Fruit fly (Drosophila melanogaster) whole organism, embryonic: ENCODE measurements around the gene fwd.

Experiments
- Atf3 ChIP-seq: fragments of 200-800 bp; sonication (Bioruptor generic); optimal IDR thresholded peaks from 3 replicates; lab custom pipeline; 2016; ENCODE audit warnings: missing biosample characterization, missing genetic modification characterization
- CG10959 ChIP-seq: fragments of 200-800 bp; sonication (Bioruptor generic); IDR thresholded peaks from 2 replicates; pipeline ENCODE4 v1.3.6; 2022; ENCODE audit warnings: missing biosample characterization, missing genetic modification characterization
- CG10979 ChIP-seq: fragments of 200-800 bp; sonication (Bioruptor generic); optimal IDR thresholded peaks from 2 replicates; lab custom pipeline; 2018; ENCODE audit warnings: missing biosample characterization, mild to moderate bottlenecking, missing genetic modification characterization, moderate library complexity
- CG11696 ChIP-seq: fragments of 200-800 bp; sonication (Bioruptor generic); IDR thresholded peaks from 2 replicates; pipeline ENCODE4 v1.3.6; 2022; ENCODE audit warnings: missing biosample characterization, missing genetic modification characterization
- CG12104 ChIP-seq: fragments of 200-800 bp; sonication (Bioruptor generic); optimal IDR thresholded peaks from 3 replicates; lab custom pipeline; 2016; ENCODE audit warnings: missing biosample characterization, missing genetic modification characterization
- CG1233 ChIP-seq: fragments of 200-800 bp; sonication (Bioruptor generic); optimal IDR thresholded peaks from 4 replicates; lab custom pipeline; 2018; ENCODE audit warnings: missing biosample characterization, mild to moderate bottlenecking, missing genetic modification characterization
- CG15696 ChIP-seq: fragments of 200-800 bp; sonication (Bioruptor generic); optimal IDR thresholded peaks from 2 replicates; lab custom pipeline; 2019; ENCODE audit warnings: missing biosample characterization, mild to moderate bottlenecking, missing genetic modification characterization, moderate library complexity
- CG16863 ChIP-seq: fragments of 200-800 bp; sonication (Bioruptor generic); optimal IDR thresholded peaks from 3 replicates; lab custom pipeline; 2016; ENCODE audit warnings: missing biosample characterization, missing genetic modification characterization
- CG17385 ChIP-seq: fragments of 200-800 bp; sonication (Bioruptor generic); optimal IDR thresholded peaks from 3 replicates; lab custom pipeline; 2018; ENCODE audit warnings: missing biosample characterization, mild to moderate bottlenecking, missing genetic modification characterization
- CG2129 ChIP-seq: fragments of 200-800 bp; sonication (Bioruptor generic); IDR thresholded peaks from 2 replicates; pipeline ENCODE4 v1.3.6; 2022; ENCODE audit warnings: missing biosample characterization, missing genetic modification characterization; ENCODE audit not compliant: partially characterized antibody
- CG2678 ChIP-seq: fragments of 200-800 bp; sonication (Bioruptor generic); optimal IDR thresholded peaks from 3 replicates; lab custom pipeline; 2019; ENCODE audit warnings: missing biosample characterization, mild to moderate bottlenecking, missing genetic modification characterization, moderate library complexity
- CG31388 ChIP-seq: fragments of 200-800 bp; sonication (Bioruptor generic); optimal IDR thresholded peaks from 2 replicates; lab custom pipeline; 2016; ENCODE audit warnings: missing biosample characterization, missing genetic modification characterization
- CG34376 ChIP-seq: fragments of 200-800 bp; sonication (Bioruptor generic); optimal IDR thresholded peaks from 2 replicates; lab custom pipeline; 2018; ENCODE audit warnings: missing biosample characterization, mild to moderate bottlenecking, missing genetic modification characterization
- CG4360 ChIP-seq: fragments of 200-800 bp; sonication (Bioruptor generic); IDR thresholded peaks from 2 replicates; pipeline ENCODE4 v1.3.6; 2022; ENCODE audit warnings: missing biosample characterization, missing genetic modification characterization
- CG6813 ChIP-seq: fragments of 200-800 bp; sonication (Bioruptor generic); optimal IDR thresholded peaks from 2 replicates; lab custom pipeline; 2017; ENCODE audit warnings: missing biosample characterization, missing genetic modification characterization, mild to moderate bottlenecking, moderate library complexity, missing genetic modification reagents
- CG7357 ChIP-seq: fragments of 200-800 bp; sonication (Bioruptor generic); IDR thresholded peaks from 3 replicates; pipeline ENCODE4 v1.3.6; 2022; ENCODE audit warnings: missing biosample characterization, missing genetic modification characterization
- CG7556 ChIP-seq: fragments of 200-800 bp; sonication (Bioruptor generic); optimal IDR thresholded peaks from 2 replicates; lab custom pipeline; 2017; ENCODE audit warnings: missing biosample characterization, mild to moderate bottlenecking, missing genetic modification characterization
- CG8290 ChIP-seq, 3 experiments: fragments of 200-800 bp; sonication (Bioruptor generic); optimal IDR thresholded peaks; 2 replicates each; lab custom pipeline; 2016 to 2019; ENCODE audit warnings: missing biosample characterization in 3 of 3, missing genetic modification characterization in 3 of 3, mild to moderate bottlenecking in 2 of 3, moderate library complexity in 1 of 3
- Dad ChIP-seq: fragments of 200-800 bp; sonication (Bioruptor generic); optimal IDR thresholded peaks from 3 replicates; lab custom pipeline; 2016; ENCODE audit warnings: missing biosample characterization, missing genetic modification characterization
- Drgx ChIP-seq: fragments of 200-800 bp; sonication (Bioruptor generic); IDR thresholded peaks from 2 replicates; pipeline ENCODE4 v1.3.6; 2022; ENCODE audit warnings: missing biosample characterization, missing genetic modification characterization
- Gsc ChIP-seq: fragments of 200-800 bp; sonication (Bioruptor generic); IDR thresholded peaks from 2 replicates; pipeline ENCODE4 v1.3.6; 2022; ENCODE audit warnings: missing biosample characterization, missing genetic modification characterization
- MBD-R2 ChIP-seq: fragments of 200-800 bp; sonication (Bioruptor generic); IDR thresholded peaks from 2 replicates; pipeline ENCODE4 v1.3.6; 2022; ENCODE audit warnings: missing biosample characterization, missing genetic modification characterization
- Opbp ChIP-seq: fragments of 200-800 bp; sonication (Bioruptor generic); IDR thresholded peaks from 3 replicates; pipeline ENCODE4 v1.3.6; 2022; ENCODE audit warnings: missing biosample characterization, missing genetic modification characterization; ENCODE audit not compliant: partially characterized antibody
- Rfx ChIP-seq: fragments of 200-800 bp; sonication (Bioruptor generic); IDR thresholded peaks from 2 replicates; pipeline ENCODE4 v1.3.6; 2022; ENCODE audit warnings: missing biosample characterization, missing genetic modification characterization
- Rx ChIP-seq: fragments of 200-800 bp; sonication (Bioruptor generic); IDR thresholded peaks from 2 replicates; pipeline ENCODE4 v1.3.6; 2022; ENCODE audit warnings: missing biosample characterization, missing genetic modification characterization
- Side ChIP-seq: fragments of 200-800 bp; sonication (Bioruptor generic); optimal IDR thresholded peaks from 2 replicates; lab custom pipeline; 2016; ENCODE audit warnings: missing biosample characterization, missing genetic modification characterization
- Sry-β ChIP-seq: fragments of 200-800 bp; sonication (Bioruptor generic); optimal IDR thresholded peaks from 2 replicates; lab custom pipeline; 2018; ENCODE audit warnings: missing biosample characterization, mild to moderate bottlenecking, missing genetic modification characterization, moderate library complexity
- Usf ChIP-seq: fragments of 200-800 bp; sonication (Bioruptor generic); optimal IDR thresholded peaks from 2 replicates; lab custom pipeline; 2017; ENCODE audit warnings: missing genotype, missing biosample characterization, missing genetic modification characterization
- ac ChIP-seq: fragments of 200-800 bp; sonication (Bioruptor generic); optimal IDR thresholded peaks from 3 replicates; lab custom pipeline; 2017; ENCODE audit warnings: missing biosample characterization, mild to moderate bottlenecking, missing genetic modification characterization
- bab2 ChIP-seq: fragments of 200-800 bp; sonication (Bioruptor generic); optimal IDR thresholded peaks from 2 replicates; lab custom pipeline; 2016; ENCODE audit warnings: missing biosample characterization, missing genetic modification characterization
- bcd ChIP-seq: fragments of 200-800 bp; sonication (Bioruptor generic); optimal IDR thresholded peaks from 2 replicates; lab custom pipeline; 2017; ENCODE audit warnings: missing biosample characterization, mild to moderate bottlenecking, missing genetic modification characterization
- cwo ChIP-seq: fragments of 200-800 bp; sonication (Bioruptor generic); optimal IDR thresholded peaks from 3 replicates; lab custom pipeline; 2017; ENCODE audit warnings: missing biosample characterization, missing genetic modification characterization, mild to moderate bottlenecking, moderate library complexity, missing genetic modification reagents
- dan ChIP-seq: fragments of 200-800 bp; sonication (Bioruptor generic); IDR thresholded peaks from 2 replicates; pipeline ENCODE4 v1.3.6; 2022; ENCODE audit warnings: missing biosample characterization, missing genetic modification characterization
- disco-r ChIP-seq: fragments of 200-800 bp; sonication (Bioruptor generic); optimal IDR thresholded peaks from 2 replicates; lab custom pipeline; 2016; ENCODE audit warnings: missing biosample characterization, missing genetic modification characterization
- dm ChIP-seq: fragments of 200-800 bp; sonication (Bioruptor generic); optimal IDR thresholded peaks from 3 replicates; lab custom pipeline; 2016; ENCODE audit warnings: missing biosample characterization, missing genetic modification characterization
- ems ChIP-seq: fragments of 200-800 bp; sonication (Bioruptor generic); optimal IDR thresholded peaks from 3 replicates; lab custom pipeline; 2016; ENCODE audit warnings: missing biosample characterization, missing genetic modification characterization
- fd64A ChIP-seq: fragments of 200-800 bp; sonication (Bioruptor generic); optimal IDR thresholded peaks from 3 replicates; lab custom pipeline; 2018; ENCODE audit warnings: missing biosample characterization, mild to moderate bottlenecking, missing genetic modification characterization
- h ChIP-seq: fragments of >200 bp; optimal IDR thresholded peaks from 2 replicates; lab custom pipeline; 2017
- kah ChIP-seq: fragments of 200-800 bp; sonication (Bioruptor generic); optimal IDR thresholded peaks from 2 replicates; lab custom pipeline; 2018; ENCODE audit warnings: missing biosample characterization, mild to moderate bottlenecking, missing genetic modification characterization
- lov ChIP-seq, 2 experiments: fragments of 200-800 bp in 1 of 2; fragments of >200 bp in 1 of 2; sonication (Bioruptor generic) in 1 of 2; IDR thresholded peaks in 1 of 2; optimal IDR thresholded peaks in 1 of 2; 2 replicates in 1 of 2; 3 replicates in 1 of 2; pipeline versions ENCODE4 v1.3.6 to Lab custom; 2017 to 2022; ENCODE audit warnings: missing biosample characterization in 1 of 2, missing genetic modification characterization in 1 of 2
- nmo ChIP-seq: fragments of 200-800 bp; sonication (Bioruptor generic); optimal IDR thresholded peaks from 2 replicates; lab custom pipeline; 2018; ENCODE audit warnings: missing biosample characterization, mild to moderate bottlenecking, missing genetic modification characterization, moderate library complexity
- onecut ChIP-seq: fragments of 200-800 bp; sonication (Bioruptor generic); IDR thresholded peaks from 2 replicates; pipeline ENCODE4 v1.3.6; 2022; ENCODE audit warnings: missing biosample characterization, missing genetic modification characterization
- otp ChIP-seq: fragments of 200-800 bp; sonication (Bioruptor generic); IDR thresholded peaks from 3 replicates; pipeline ENCODE4, ENCODE4 v1.3.6; 2022; ENCODE audit warnings: missing biosample characterization, missing genetic modification characterization
- ranshi ChIP-seq: fragments of 200-800 bp; sonication (Bioruptor generic); IDR thresholded peaks from 2 replicates; pipeline ENCODE4 v1.3.6; 2022; ENCODE audit warnings: missing biosample characterization, missing genetic modification characterization
- slbo ChIP-seq: fragments of 200-800 bp; sonication (Bioruptor generic); IDR thresholded peaks from 2 replicates; pipeline ENCODE4 v1.3.6; 2022; ENCODE audit warnings: missing biosample characterization, missing genetic modification characterization
- sug ChIP-seq: fragments of 200-800 bp; optimal IDR thresholded peaks from 2 replicates; lab custom pipeline; 2019; ENCODE audit warnings: missing biosample characterization, mild to moderate bottlenecking, missing genetic modification characterization, moderate library complexity
- trem ChIP-seq: fragments of 200-800 bp; optimal IDR thresholded peaks from 3 replicates; lab custom pipeline; 2019; ENCODE audit warnings: missing biosample characterization, mild to moderate bottlenecking, missing genetic modification characterization, moderate library complexity
- tup ChIP-seq: fragments of 200-800 bp; sonication (Bioruptor generic); optimal IDR thresholded peaks from 2 replicates; lab custom pipeline; 2016; ENCODE audit warnings: missing biosample characterization, mild to moderate bottlenecking, missing genetic modification characterization, moderate library complexity
- usp ChIP-seq: fragments of >200 bp; optimal IDR thresholded peaks from 2 replicates; lab custom pipeline; 2017; ENCODE audit warnings: missing biosample characterization, missing genetic modification characterization
- vnd ChIP-seq: fragments of 200-800 bp; sonication (Bioruptor generic); IDR thresholded peaks from 3 replicates; pipeline ENCODE4 v1.3.6; 2022; ENCODE audit warnings: missing biosample characterization, missing genetic modification characterization; ENCODE audit not compliant: partially characterized antibody
- zfh1 ChIP-seq: fragments of 200-800 bp; sonication (Bioruptor generic); IDR thresholded peaks from 3 replicates; pipeline ENCODE4 v1.3.6; 2022; ENCODE audit warnings: missing biosample characterization, missing genetic modification characterization

The fwd gene

dm6 chr3L:349751-350150 lies 30.1 kb upstream of the fwd start (continued):
- TF ChIP-seq kah (GFP tag; lab: Kevin White, UChicago) (peak; percentile 56), CG34376 (GFP tag; lab: Kevin White, UChicago) (peak; percentile 72), CG2678 (no peak), ac (no peak), usp (GFP tag; lab: Kevin White, UChicago) (no peak), Rx (GFP tag; lab: Robert Waterston, UW) (no peak), Atf3 (no peak), disco-r (GFP tag; lab: Kevin White, UChicago) (no peak), MBD-R2 (GFP tag; lab: Robert Waterston, UW) (0 out of 2 replicates have a peak, but pooled peaks have one; percentile 14), dan (GFP tag; lab: Robert Waterston, UW) (no peak), CG6813 (GFP tag; lab: Kevin White, UChicago) (peak; percentile 0), ems (GFP tag; lab: Kevin White, UChicago) (no peak), CG2129 (GFP tag; lab: Robert Waterston, UW) (no peak), vnd (GFP tag; lab: Robert Waterston, UW) (no peak), CG15696 (no peak), ranshi (no peak), Side (GFP tag; lab: Kevin White, UChicago) (no peak), lov (optimal IDR thresholded peaks at IDR 0.05; lab: Kevin White, UChicago) (no peak), lov (GFP tag; IDR thresholded peaks at IDR 0.05; lab: Robert Waterston, UW) (no peak), otp (GFP tag; lab: Robert Waterston, UW) (no peak), CG4360 (no peak), CG1233 (no peak), CG17385 (GFP tag; lab: Kevin White, UChicago) (no peak), CG7357 (no peak), onecut (GFP tag; lab: Robert Waterston, UW) (no peak), CG10959 (GFP tag; lab: Robert Waterston, UW) (no peak), h (lab: Kevin White, UChicago) (no peak), trem (tag; lab: Kevin White, UChicago) (no peak), nmo (GFP tag; lab: Kevin White, UChicago) (no peak), tup (no peak), Sry-β (GFP tag; lab: Kevin White, UChicago) (no peak), fd64A (GFP tag; lab: Kevin White, UChicago) (no peak), Gsc (GFP tag; lab: Robert Waterston, UW) (no peak), Usf (GFP tag; lab: Kevin White, UChicago) (no peak), sug (no peak), CG31388 (GFP tag; lab: Kevin White, UChicago) (no peak), dm (no peak), Drgx (GFP tag; lab: Robert Waterston, UW) (0 out of 2 replicates have a peak, but pooled peaks have one; percentile 12), CG16863 (GFP tag; lab: Kevin White, UChicago) (no peak), zfh1 (GFP tag; lab: Robert Waterston, UW) (no peak), slbo (peak; percentile 35; the same call in 1 of the 2 replicates), CG11696 (no peak), Opbp (GFP tag; lab: Robert Waterston, UW) (no peak), CG7556 (no peak), bcd (no peak), Rfx (GFP tag; lab: Robert Waterston, UW) (peak; percentile 24; the same call in 1 of the 2 replicates), cwo (peak; percentile 12), CG10979 (no peak), CG8290 (GFP tag; optimal IDR thresholded peaks at IDR 0.05; lab: Kevin White, UChicago) (no peak), CG8290 (tag; optimal IDR thresholded peaks at IDR 0.05; lab: Kevin White, UChicago) (peak in 1 of 2 experiments; percentile 25), CG12104 (no peak), bab2 (GFP tag; lab: Kevin White, UChicago) (no peak), Dad (GFP tag; lab: Kevin White, UChicago) (no peak)
